Worm (Caenorhabditis elegans): ENCODE results near the gene lmtr-3.

ce11 chrV:11082475-11082874, 41.5 kb upstream of the lmtr-3 start:
- no peak for TF ChIP-seq him-1 (tag; optimal IDR thresholded peaks at IDR 0.05)
- no peak for TF ChIP-seq dao-5 (tag; optimal IDR thresholded peaks at IDR 0.05)

All from whole organism, L4/young adult.